Worm (Caenorhabditis elegans): ENCODE measurements around the gene melo-3.

melo-3 gene

DNA sequence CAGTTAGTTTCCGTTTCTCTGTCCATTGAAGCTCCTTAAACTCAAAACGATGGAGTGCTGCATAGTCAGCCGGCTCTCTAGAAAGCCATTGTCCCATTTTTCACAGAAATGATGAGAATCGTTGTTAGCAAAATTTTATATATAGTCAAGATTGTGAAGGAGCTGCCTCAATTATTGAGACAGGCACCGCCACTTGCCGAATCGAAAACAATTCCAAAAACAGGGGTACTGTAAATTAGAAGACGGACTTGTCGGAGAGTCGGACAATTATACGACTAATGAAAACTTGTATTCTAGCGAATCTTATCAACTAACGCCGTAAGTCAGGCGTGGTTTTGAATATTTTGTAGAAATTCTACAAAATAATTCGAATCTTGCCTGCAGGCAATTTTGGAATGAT lies 16.4 kb downstream of the melo-3 start, which contains the start of gene F14H8.2:
Gene F14H8.2 (minus strand): TSS at position 101 of the 400 bp plus-strand sequence.
- TF ChIP-seq mml-1 (tag; optimal IDR thresholded peaks at IDR 0.05) (no peak), pha-4 (tag; optimal IDR thresholded peaks at IDR 0.05) (no peak), daf-12 (tag; optimal IDR thresholded peaks at IDR 0.05) (no peak), nhr-12 (tag; optimal IDR thresholded peaks at IDR 0.05) (no peak), pqm-1 (tag; optimal IDR thresholded peaks at IDR 0.05) (no peak), ama-1 (optimal IDR thresholded peaks at IDR 0.05) (no peak), ceh-16 (tag; optimal IDR thresholded peaks at IDR 0.05) (no peak), sea-2 (GFP tag; optimal IDR thresholded peaks at IDR 0.05) (no peak), mdl-1 (tag; optimal IDR thresholded peaks at IDR 0.05) (no peak), snpc-4 (tag; optimal IDR thresholded peaks at IDR 0.05) (no peak), nhr-67 (tag; optimal IDR thresholded peaks at IDR 0.05) (no peak), nhr-25 (tag; optimal IDR thresholded peaks at IDR 0.05) (no peak), tbx-2 (tag; optimal IDR thresholded peaks at IDR 0.05) (no peak), nhr-28 (tag; optimal IDR thresholded peaks at IDR 0.05) (no peak), ztf-4 (tag; optimal IDR thresholded peaks at IDR 0.05) (no peak), unc-62 (GFP tag; optimal IDR thresholded peaks at IDR 0.05) (no peak), unc-39 (tag; optimal IDR thresholded peaks at IDR 0.05) (no peak), ceh-82 (tag; optimal IDR thresholded peaks at IDR 0.05) (no peak), hmg-11 (tag; optimal IDR thresholded peaks at IDR 0.05) (no peak)

DNA sequence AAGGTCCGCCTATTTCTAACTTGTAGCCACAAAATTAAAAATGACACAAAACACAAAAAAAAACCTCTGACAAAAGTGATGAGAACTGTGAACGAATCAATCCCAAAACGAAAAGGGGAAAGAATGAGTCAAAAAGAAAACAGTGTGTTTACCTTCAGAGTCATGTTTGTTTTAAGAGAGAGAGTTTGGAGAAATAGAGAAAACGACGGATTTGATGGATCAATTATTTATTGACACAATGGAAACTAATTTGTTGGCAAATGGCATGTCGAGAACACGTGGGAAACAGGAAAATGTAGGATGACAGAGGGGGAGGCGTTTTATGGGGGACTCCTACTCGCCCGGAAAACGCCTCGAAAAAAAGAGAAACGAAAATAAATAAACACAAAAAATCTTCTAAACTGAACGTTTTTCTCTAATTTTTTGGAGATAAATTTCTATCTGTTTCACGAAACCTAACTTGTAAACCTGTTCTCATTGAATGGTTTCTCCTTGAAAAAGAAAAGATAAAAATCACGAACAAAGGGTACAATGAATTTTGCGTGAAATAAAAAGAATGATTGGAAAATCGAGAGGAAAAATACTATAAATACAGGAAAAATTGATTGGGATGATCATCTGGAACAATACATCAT lies 19.8 kb downstream of the melo-3 start:
- no peak for TF ChIP-seq egl-27 (tag; optimal IDR thresholded peaks at IDR 0.05)
- TF ChIP-seq fos-1 (tag; optimal IDR thresholded peaks at IDR 0.05), result no peak
- TF ChIP-seq eor-1 (tag; optimal IDR thresholded peaks at IDR 0.05), result no peak
- TF ChIP-seq egl-5 (tag; optimal IDR thresholded peaks at IDR 0.05), result peak; percentile 1
- TF ChIP-seq pha-4 (tag; optimal IDR thresholded peaks at IDR 0.05), result peak; percentile 94
- TF ChIP-seq nhr-25 (tag; optimal IDR thresholded peaks at IDR 0.05), result peak; percentile 19
- TF ChIP-seq unc-62 (GFP tag; optimal IDR thresholded peaks at IDR 0.05), result no peak

DNA sequence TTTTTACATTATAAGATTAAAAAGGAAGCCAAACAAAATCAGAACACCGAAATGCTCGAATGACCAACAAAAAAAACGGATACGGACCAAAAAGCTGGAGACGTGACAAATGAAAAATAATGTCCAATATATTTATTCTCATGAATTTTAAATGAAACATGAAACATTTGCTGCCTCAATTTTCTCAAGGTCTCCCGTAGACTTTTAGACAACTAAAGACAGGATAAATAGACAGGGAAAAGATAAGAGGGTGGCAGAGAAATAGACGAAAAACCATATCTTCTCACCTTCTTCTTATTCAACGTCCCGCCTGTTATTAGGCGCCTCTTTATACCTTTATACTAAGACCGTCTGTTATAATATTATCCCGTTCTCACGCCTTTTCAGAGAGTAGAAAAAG lies 20.9 kb downstream of the melo-3 start:
- TF ChIP-seq ceh-28 (tag; optimal IDR thresholded peaks at IDR 0.05), result no peak
- TF ChIP-seq nhr-25 (tag; optimal IDR thresholded peaks at IDR 0.05), result peak; percentile 69

DNA sequence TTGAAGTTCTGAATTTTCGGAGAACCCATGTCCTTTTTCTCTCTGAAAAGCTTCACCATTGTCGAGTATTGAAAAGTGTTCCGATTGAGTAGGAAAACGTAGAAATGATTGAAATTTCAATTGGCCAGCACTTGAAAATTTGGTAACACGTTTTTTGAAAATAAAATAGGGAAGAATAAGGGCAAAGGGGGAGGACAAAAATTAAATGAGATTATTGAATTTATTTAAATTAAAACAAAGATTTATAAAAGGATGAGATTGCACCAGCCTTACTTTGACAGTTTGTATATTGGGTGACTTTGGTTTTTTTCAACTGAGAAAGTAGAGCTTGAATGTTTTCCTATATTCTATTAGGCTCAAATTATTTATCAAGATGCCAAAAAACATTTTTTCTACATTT lies 22.5 kb downstream of the melo-3 start, which contains the start of gene obr-2:
Gene obr-2 (minus strand): TSS at position 101 of the 400 bp plus-strand sequence.
- TF ChIP-seq nhr-12 (tag; optimal IDR thresholded peaks at IDR 0.05) (no peak), elt-2 (tag; optimal IDR thresholded peaks at IDR 0.05) (no peak), snpc-4 (tag; optimal IDR thresholded peaks at IDR 0.05) (no peak), jun-1 (tag; optimal IDR thresholded peaks at IDR 0.05) (no peak), elt-1 (tag; optimal IDR thresholded peaks at IDR 0.05) (no peak), unc-62 (GFP tag; optimal IDR thresholded peaks at IDR 0.05) (no peak), sea-2 (GFP tag; optimal IDR thresholded peaks at IDR 0.05) (no peak), nhr-67 (tag; optimal IDR thresholded peaks at IDR 0.05) (no peak)

DNA sequence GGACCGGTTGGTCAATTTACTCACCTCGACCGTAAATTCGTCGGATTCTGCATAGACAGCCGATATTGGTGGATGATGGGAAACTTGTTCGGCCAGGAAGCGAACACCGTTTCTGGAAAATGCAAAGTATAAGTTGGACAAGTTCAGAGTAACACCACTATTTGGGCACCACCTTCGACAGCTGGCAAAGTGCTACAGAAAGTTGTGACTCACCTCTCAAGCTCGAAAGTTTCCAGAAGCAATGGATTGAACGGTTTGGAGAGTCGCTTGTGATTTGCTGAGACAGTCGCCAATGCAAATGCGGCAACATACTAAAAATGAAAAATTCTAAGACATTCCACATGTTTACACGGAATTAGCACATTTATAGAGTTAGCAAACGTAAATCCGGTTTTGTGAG lies 23.3 kb downstream of the melo-3 start:
- TF ChIP-seq mdl-1 (tag; optimal IDR thresholded peaks at IDR 0.05), result no peak
- no peak for TF ChIP-seq nhr-76 (tag; optimal IDR thresholded peaks at IDR 0.05)
- TF ChIP-seq zag-1 (tag; optimal IDR thresholded peaks at IDR 0.05), result no peak
- no peak for TF ChIP-seq lsy-12 (tag; optimal IDR thresholded peaks at IDR 0.05)
- no peak for TF ChIP-seq fos-1 (tag; optimal IDR thresholded peaks at IDR 0.05)

DNA sequence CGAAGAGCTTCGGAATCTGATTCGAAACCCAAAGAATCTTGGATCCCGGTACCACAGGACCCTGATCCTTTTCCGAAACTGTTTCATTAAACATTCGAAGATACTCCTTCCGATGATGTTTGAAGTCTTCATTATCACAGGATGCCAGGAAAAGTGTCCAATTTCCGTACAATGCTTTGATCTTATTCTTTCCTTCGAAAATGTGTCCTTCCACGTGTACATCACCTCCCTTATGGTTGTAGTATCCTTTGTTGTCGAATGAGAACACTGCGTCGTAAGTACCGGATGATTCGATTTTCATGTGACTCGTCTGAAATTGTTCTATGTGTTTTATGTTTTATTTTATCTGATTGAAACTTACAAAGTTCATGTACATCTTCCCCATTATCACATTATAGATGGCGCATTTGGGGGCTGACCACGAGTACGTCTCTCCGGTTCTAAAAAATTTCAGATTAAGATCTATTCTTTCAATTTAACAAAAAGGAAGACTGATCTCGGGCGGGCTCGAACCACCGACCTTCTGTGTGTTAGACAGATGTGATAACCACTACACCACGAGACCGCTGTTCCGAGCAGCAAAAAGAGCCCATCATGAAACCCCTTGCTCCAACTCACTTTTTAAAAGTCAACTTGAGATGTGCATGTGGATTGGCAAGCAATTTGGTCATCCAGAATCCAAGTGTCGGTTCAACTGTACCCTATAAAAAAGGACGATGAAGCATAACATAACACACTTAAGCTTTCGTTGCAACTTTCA lies 23.9 kb downstream of the melo-3 start:
- TF ChIP-seq skn-1 (tag; optimal IDR thresholded peaks at IDR 0.05) (no peak), R02D3.7 (tag; optimal IDR thresholded peaks at IDR 0.05) (no peak), fos-1 (tag; optimal IDR thresholded peaks at IDR 0.05) (no peak), pqm-1 (tag; optimal IDR thresholded peaks at IDR 0.05) (no peak), lin-39 (tag; optimal IDR thresholded peaks at IDR 0.05) (no peak), nhr-23 (tag; optimal IDR thresholded peaks at IDR 0.05) (no peak), egl-5 (tag; optimal IDR thresholded peaks at IDR 0.05) (no peak), zag-1 (tag; optimal IDR thresholded peaks at IDR 0.05) (no peak), nhr-25 (tag; optimal IDR thresholded peaks at IDR 0.05) (no peak), nhr-12 (tag; optimal IDR thresholded peaks at IDR 0.05) (no peak), mml-1 (tag; optimal IDR thresholded peaks at IDR 0.05) (no peak), nhr-43 (tag; optimal IDR thresholded peaks at IDR 0.05; ENCODE audit: poor library complexity, severe bottlenecking) (no peak), pha-4 (tag; optimal IDR thresholded peaks at IDR 0.05) (no peak), snpc-4 (tag; optimal IDR thresholded peaks at IDR 0.05) (no peak), nfya-1 (tag; optimal IDR thresholded peaks at IDR 0.05; ENCODE audit: insufficient read depth) (peak; percentile 10), ceh-16 (tag; optimal IDR thresholded peaks at IDR 0.05) (no peak), lsy-12 (tag; optimal IDR thresholded peaks at IDR 0.05) (no peak), nhr-11 (tag; optimal IDR thresholded peaks at IDR 0.05) (no peak), ama-1 (optimal IDR thresholded peaks at IDR 0.05) (peak; percentile 22), sea-2 (GFP tag; optimal IDR thresholded peaks at IDR 0.05) (no peak), elt-2 (tag; optimal IDR thresholded peaks at IDR 0.05) (peak; percentile 30), eor-1 (tag; optimal IDR thresholded peaks at IDR 0.05) (no peak), nhr-76 (tag; optimal IDR thresholded peaks at IDR 0.05) (no peak), unc-39 (tag; optimal IDR thresholded peaks at IDR 0.05) (no peak), nhr-237 (tag; optimal IDR thresholded peaks at IDR 0.05) (no peak), ceh-82 (tag; optimal IDR thresholded peaks at IDR 0.05) (no peak)

Data from whole organism, L3 larva.